Worm (Caenorhabditis elegans) whole organism, L2 larva: ENCODE data around the gene mdt-21.

Source experiments
- C34F6.9 ChIP-seq: fragments of 150-350 bp; optimal IDR thresholded peaks from 2 replicates; lab custom pipeline; 2014; ENCODE audit warnings: missing biosample characterization, missing genetic modification characterization
- F13H6.1 ChIP-seq: sonication (generic microtip); optimal IDR thresholded peaks from 2 replicates; lab custom pipeline; 2016; ENCODE audit warnings: missing genetic modification characterization, missing compliant biosample characterization
- Y55F3AM.14 ChIP-seq: fragments of 200-800 bp; sonication (Bioruptor generic); optimal IDR thresholded peaks from 2 replicates; lab custom pipeline; 2018; ENCODE audit warnings: mild to moderate bottlenecking, missing genetic modification characterization, missing compliant biosample characterization
- ZK546.5 ChIP-seq: sonication (generic microtip); optimal IDR thresholded peaks from 2 replicates; lab custom pipeline; 2017; ENCODE audit warnings: missing biosample characterization, missing genetic modification characterization
- aly-2 ChIP-seq: fragments of 150-350 bp; optimal IDR thresholded peaks from 2 replicates; lab custom pipeline; 2014; ENCODE audit warnings: missing biosample characterization, missing genetic modification characterization
- ama-1 ChIP-seq: fragments of 150-350 bp; optimal IDR thresholded peaks from 2 replicates; lab custom pipeline; 2018; ENCODE audit warnings: inconsistent platforms
- blmp-1 ChIP-seq: sonication (generic microtip); optimal IDR thresholded peaks from 2 replicates; lab custom pipeline; 2017; ENCODE audit warnings: missing genetic modification characterization, mild to moderate bottlenecking, missing compliant biosample characterization, antibody characterized with exemption, moderate library complexity; ENCODE audit not compliant: insufficient read depth
- ceh-16 ChIP-seq: fragments of 150-350 bp; optimal IDR thresholded peaks from 2 replicates; lab custom pipeline; 2014; ENCODE audit warnings: missing biosample characterization, missing genetic modification characterization
- crh-2 ChIP-seq: sonication (generic microtip); optimal IDR thresholded peaks from 2 replicates; lab custom pipeline; 2017; ENCODE audit warnings: missing biosample characterization, missing genetic modification characterization
- dmd-4 ChIP-seq: sonication (generic microtip); optimal IDR thresholded peaks from 2 replicates; lab custom pipeline; 2017; ENCODE audit warnings: missing biosample characterization, missing genetic modification characterization
- egl-27 ChIP-seq: sonication (generic microtip); optimal IDR thresholded peaks from 3 replicates; lab custom pipeline; 2017; ENCODE audit warnings: missing biosample characterization, missing genetic modification reagents, missing genetic modification characterization
- elt-1 ChIP-seq: fragments of 150-350 bp; optimal IDR thresholded peaks from 2 replicates; lab custom pipeline; 2014; ENCODE audit warnings: missing biosample characterization, missing genetic modification characterization
- elt-3 ChIP-seq: sonication (generic microtip); optimal IDR thresholded peaks from 2 replicates; lab custom pipeline; 2017; ENCODE audit warnings: missing biosample characterization, missing genetic modification characterization
- fos-1 ChIP-seq: fragments of 150-350 bp; optimal IDR thresholded peaks from 2 replicates; lab custom pipeline; 2014; ENCODE audit warnings: missing biosample characterization, missing genetic modification characterization
- gmeb-1 ChIP-seq: fragments of 150-350 bp; optimal IDR thresholded peaks from 2 replicates; lab custom pipeline; 2014; ENCODE audit warnings: missing biosample characterization, missing genetic modification characterization
- lin-11 ChIP-seq: fragments of 150-350 bp; sonication (generic microtip); optimal IDR thresholded peaks from 2 replicates; lab custom pipeline; 2014; ENCODE audit warnings: missing biosample characterization, missing genetic modification characterization, inconsistent platforms, mixed read lengths
- lin-13 ChIP-seq: fragments of 150-350 bp; optimal IDR thresholded peaks from 2 replicates; lab custom pipeline; 2014; ENCODE audit warnings: missing biosample characterization, missing genetic modification reagents, missing genetic modification characterization
- lin-39 ChIP-seq: fragments of 150-350 bp; optimal IDR thresholded peaks from 2 replicates; lab custom pipeline; 2014; ENCODE audit warnings: missing biosample characterization, missing genetic modification reagents, missing genetic modification characterization
- lsy-2 ChIP-seq, 2 experiments: fragments of 150-350 bp in 1 of 2; sonication (generic microtip) in 1 of 2; optimal IDR thresholded peaks; 2 replicates each; lab custom pipeline; 2014 to 2017; ENCODE audit warnings: missing biosample characterization in 2 of 2, missing genetic modification characterization in 2 of 2
- mab-5 ChIP-seq: fragments of 150-350 bp; optimal IDR thresholded peaks from 2 replicates; lab custom pipeline; 2014; ENCODE audit warnings: missing biosample characterization, missing genetic modification characterization
- mdl-1 ChIP-seq, 2 experiments: fragments of 150-350 bp in 1 of 2; sonication (generic microtip) in 1 of 2; optimal IDR thresholded peaks; 2 replicates each; lab custom pipeline; 2017; ENCODE audit warnings: missing biosample characterization in 2 of 2, missing genetic modification characterization in 2 of 2
- nhr-10 ChIP-seq: sonication (generic microtip); optimal IDR thresholded peaks from 2 replicates; lab custom pipeline; 2017; ENCODE audit warnings: missing biosample characterization, missing genetic modification characterization
- nhr-12 ChIP-seq: fragments of 150-350 bp; optimal IDR thresholded peaks from 2 replicates; lab custom pipeline; 2014; ENCODE audit warnings: missing biosample characterization, missing genetic modification characterization
- nhr-129 ChIP-seq: fragments of 150-350 bp; optimal IDR thresholded peaks from 2 replicates; lab custom pipeline; 2014; ENCODE audit warnings: missing biosample characterization, missing genetic modification characterization
- nhr-21 ChIP-seq: fragments of 150-350 bp; optimal IDR thresholded peaks from 2 replicates; lab custom pipeline; 2014; ENCODE audit warnings: missing biosample characterization, missing genetic modification characterization
- nhr-23 ChIP-seq: fragments of 150-350 bp; optimal IDR thresholded peaks from 2 replicates; lab custom pipeline; 2014; ENCODE audit warnings: missing biosample characterization, missing genetic modification reagents, missing genetic modification characterization
- nhr-237 ChIP-seq: fragments of 150-350 bp; optimal IDR thresholded peaks from 2 replicates; lab custom pipeline; 2014; ENCODE audit warnings: missing biosample characterization, missing genetic modification characterization
- nhr-25 ChIP-seq: fragments of 150-350 bp; sonication (generic microtip); optimal IDR thresholded peaks from 3 replicates; lab custom pipeline; 2014; ENCODE audit warnings: missing biosample characterization, missing genetic modification characterization
- nhr-6 ChIP-seq: fragments of 150-350 bp; optimal IDR thresholded peaks from 2 replicates; lab custom pipeline; 2014; ENCODE audit warnings: missing biosample characterization, missing genetic modification characterization
- nhr-77 ChIP-seq: fragments of 150-350 bp; optimal IDR thresholded peaks from 2 replicates; lab custom pipeline; 2014; ENCODE audit warnings: missing biosample characterization, missing genetic modification characterization
- peb-1 ChIP-seq: fragments of 150-350 bp; optimal IDR thresholded peaks from 2 replicates; lab custom pipeline; 2014; ENCODE audit warnings: missing biosample characterization, missing genetic modification characterization
- sem-4 ChIP-seq: fragments of 150-350 bp; optimal IDR thresholded peaks from 2 replicates; lab custom pipeline; 2014; ENCODE audit warnings: missing biosample characterization, missing genetic modification reagents, missing genetic modification characterization
- sma-3 ChIP-seq: sonication (generic microtip); optimal IDR thresholded peaks from 2 replicates; lab custom pipeline; 2016; ENCODE audit warnings: missing genetic modification reagents, missing genetic modification characterization, missing compliant biosample characterization
- snpc-4 ChIP-seq: fragments of 150-350 bp; optimal IDR thresholded peaks from 2 replicates; lab custom pipeline; 2014; ENCODE audit warnings: missing biosample characterization, missing genetic modification characterization
- unc-39 ChIP-seq: fragments of 150-350 bp; optimal IDR thresholded peaks from 2 replicates; lab custom pipeline; 2014; ENCODE audit warnings: missing biosample characterization, missing genetic modification characterization
- unc-55 ChIP-seq: fragments of 150-350 bp; sonication (generic microtip); optimal IDR thresholded peaks from 3 replicates; lab custom pipeline; 2014; ENCODE audit warnings: missing biosample characterization, missing genetic modification reagents, missing genetic modification characterization
- unc-62 ChIP-seq: fragments of 150-350 bp; optimal IDR thresholded peaks from 2 replicates; lab custom pipeline; 2014; ENCODE audit warnings: missing biosample characterization, missing genetic modification reagents, missing genetic modification characterization
- zag-1 ChIP-seq: fragments of 150-350 bp; optimal IDR thresholded peaks from 2 replicates; lab custom pipeline; 2014; ENCODE audit warnings: missing biosample characterization, missing genetic modification characterization
- ztf-1 ChIP-seq: fragments of 200-800 bp; sonication (Bioruptor generic); conservative IDR thresholded peaks from 2 replicates; pipeline ENCODE4 v1.3.6; 2022; ENCODE audit warnings: missing genetic modification characterization, missing compliant biosample characterization
- ztf-11 ChIP-seq: sonication (generic microtip); optimal IDR thresholded peaks from 2 replicates; lab custom pipeline; 2017; ENCODE audit warnings: missing biosample characterization, missing genetic modification characterization

mdt-21 gene

DNA sequence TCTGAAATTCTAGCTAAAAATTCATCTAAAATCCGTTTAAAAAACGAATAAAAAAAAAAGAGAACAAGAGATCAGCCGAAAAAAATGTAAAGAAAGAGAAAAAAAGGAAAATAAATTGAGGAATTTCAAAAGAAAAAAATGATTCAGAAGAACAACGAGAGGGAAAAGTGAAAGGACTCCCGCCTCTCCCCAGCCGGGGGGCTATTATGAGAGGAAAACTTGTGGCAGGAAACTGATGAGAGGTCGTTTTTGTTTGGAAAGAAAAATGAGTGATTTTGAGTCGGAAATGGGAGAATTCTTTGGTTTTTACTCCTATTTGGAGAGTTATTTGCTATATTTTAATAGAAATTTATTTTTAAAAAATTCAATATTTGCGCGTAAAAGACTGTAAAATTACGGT is 35.2 kb upstream of the mdt-21 start:
- TF ChIP-seq sem-4 (tag; lab: Kevin White, UChicago) = peak; percentile 42
- no peak for TF ChIP-seq nhr-77 (tag; lab: Kevin White, UChicago)
- peak; percentile 69 for TF ChIP-seq blmp-1 (tag; lab: Kevin White, UChicago)

DNA sequence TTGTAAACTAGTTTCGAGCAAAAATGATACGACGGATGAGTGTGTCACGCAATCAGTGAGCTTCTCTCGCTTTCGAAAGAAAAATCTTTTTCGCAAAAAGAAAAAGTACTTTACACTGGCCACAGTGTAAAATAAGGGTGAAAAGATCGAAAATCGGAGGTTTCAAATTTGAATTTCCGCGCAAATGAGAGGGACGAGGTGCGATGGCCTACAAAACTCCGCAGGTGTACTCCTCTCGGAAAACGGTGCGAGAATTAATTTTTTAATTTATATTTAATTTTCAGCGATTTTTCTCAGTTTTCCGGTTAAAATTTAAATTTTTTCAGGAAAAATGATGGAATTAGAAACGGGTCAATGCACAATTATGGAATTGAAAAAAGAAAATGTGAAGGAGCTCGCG is 30.7 kb upstream of the mdt-21 start, which contains the start of gene mrt-2:
Gene mrt-2, plus strand, starts transcription at position 49 of the 400 bp plus-strand sequence.
- peak; percentile 91 for TF ChIP-seq sem-4 (tag; lab: Kevin White, UChicago)
- peak; percentile 86 for TF ChIP-seq sma-3
- TF ChIP-seq fos-1 (tag; lab: Kevin White, UChicago) = peak; percentile 17
- peak; percentile 76 for TF ChIP-seq crh-2 (tag; lab: Kevin White, UChicago)
- TF ChIP-seq gmeb-1 = peak; percentile 98
- no peak for TF ChIP-seq nhr-237 (tag; lab: Kevin White, UChicago)
- TF ChIP-seq unc-55 (GFP tag; lab: Kevin White, UChicago) = peak; percentile 86
- peak; percentile 40 for TF ChIP-seq snpc-4 (tag; lab: Kevin White, UChicago)
- no peak for TF ChIP-seq Y55F3AM.14
- peak; percentile 66 to 87 for TF ChIP-seq lsy-2 (tag; optimal IDR thresholded peaks at IDR 0.05; lab: Kevin White, UChicago)
- no peak for TF ChIP-seq elt-1
- no peak for TF ChIP-seq nhr-23 (tag; lab: Kevin White, UChicago)
- peak; percentile 48 for TF ChIP-seq egl-27 (tag; lab: Kevin White, UChicago)
- peak; percentile 48 for TF ChIP-seq blmp-1 (tag; lab: Kevin White, UChicago)
- TF ChIP-seq unc-62 (GFP tag; lab: Kevin White, UChicago) = no peak
- TF ChIP-seq nhr-21 (tag; lab: Kevin White, UChicago) = peak; percentile 60
- TF ChIP-seq unc-39 = no peak
- peak; percentile 54 for TF ChIP-seq lin-11 (tag; lab: Kevin White, UChicago)
- TF ChIP-seq mdl-1 (tag; optimal IDR thresholded peaks at IDR 0.05; lab: Kevin White, UChicago) = no peak
- TF ChIP-seq nhr-6 (tag; lab: Kevin White, UChicago) = peak; percentile 44
- TF ChIP-seq ztf-11 (tag; lab: Kevin White, UChicago) = no peak
- peak; percentile 48 for TF ChIP-seq nhr-129 (tag; lab: Kevin White, UChicago)
- TF ChIP-seq zag-1 (tag; lab: Kevin White, UChicago) = no peak
- TF ChIP-seq nhr-10 = no peak
- TF ChIP-seq ceh-16 (tag; lab: Kevin White, UChicago) = peak; percentile 46
- peak; percentile 81 for TF ChIP-seq C34F6.9 (tag; lab: Kevin White, UChicago)
- peak; percentile 81 for TF ChIP-seq F13H6.1 (tag; lab: Kevin White, UChicago)
- TF ChIP-seq nhr-25 (tag; lab: Kevin White, UChicago) = peak; percentile 79
- peak; percentile 76 for TF ChIP-seq lin-13 (GFP tag; lab: Kevin White, UChicago)
- no peak for TF ChIP-seq nhr-12
- TF ChIP-seq, all 48 proteins: peak for 19

DNA sequence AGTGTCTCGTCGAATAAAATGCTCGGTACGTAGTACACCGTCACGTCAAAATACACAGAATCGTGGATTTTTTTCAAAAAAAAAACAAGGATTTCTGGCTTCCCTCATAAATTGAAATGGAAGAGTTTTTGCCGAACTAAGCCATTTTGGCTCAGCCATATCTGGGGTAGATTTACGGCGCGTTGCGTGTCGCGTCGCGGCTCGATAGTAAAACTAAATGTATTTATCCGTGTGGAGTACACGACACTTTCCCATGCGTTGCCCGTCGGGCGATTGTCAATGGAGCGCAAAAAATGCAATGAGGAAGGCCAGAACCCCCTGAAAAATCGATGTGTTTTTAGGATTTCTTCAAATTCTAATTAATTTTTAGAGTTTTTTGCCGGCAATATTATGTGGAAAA is 27.2 kb upstream of the mdt-21 start:
- TF ChIP-seq elt-1 (no peak), ztf-11 (tag; lab: Kevin White, UChicago) (no peak), snpc-4 (tag; lab: Kevin White, UChicago) (no peak), lin-39 (tag; lab: Kevin White, UChicago) (no peak), ama-1 (no peak), zag-1 (tag; lab: Kevin White, UChicago) (no peak)

- TF ChIP-seq nhr-77 (tag; lab: Kevin White, UChicago) (no peak), C34F6.9 (tag; lab: Kevin White, UChicago) (no peak), F13H6.1 (tag; lab: Kevin White, UChicago) (no peak), Y55F3AM.14 (no peak), ZK546.5 (tag; lab: Kevin White, UChicago) (no peak), nhr-129 (tag; lab: Kevin White, UChicago) (no peak), ztf-1 (GFP tag; lab: Robert Waterston, UW) (no peak), peb-1 (tag; lab: Kevin White, UChicago) (no peak), unc-39 (no peak), aly-2 (tag; lab: Kevin White, UChicago) (no peak), dmd-4 (no peak), ama-1 (no peak), mab-5 (tag; lab: Kevin White, UChicago) (no peak), elt-3 (no peak), lin-13 (GFP tag; lab: Kevin White, UChicago) (no peak)
Measured at ce11 chrIII:11750817-11751216, 26.6 kb upstream of the mdt-21 start.
